Fruit fly (Drosophila melanogaster): ENCODE data around the gene CG17380.

DNA sequence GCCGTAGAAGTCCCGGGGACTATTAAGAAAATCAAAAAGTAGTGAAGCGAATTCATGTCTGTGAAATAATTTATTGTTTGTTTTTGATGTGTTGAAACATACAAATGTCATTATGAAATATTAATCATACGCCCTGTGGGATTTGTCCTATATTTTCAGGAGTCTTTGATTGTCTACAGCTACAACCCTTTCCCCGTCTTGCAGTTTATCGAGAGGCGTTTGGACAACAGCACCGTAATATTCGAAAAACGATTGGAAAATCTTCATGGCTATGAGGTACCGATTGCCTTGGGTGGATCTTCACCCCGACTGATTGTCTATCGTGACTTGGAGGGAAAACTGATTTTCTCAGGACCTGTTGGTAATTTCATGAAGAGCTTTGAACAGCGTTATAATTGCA, at the start of gene CG17380:
- no peak for TF ChIP-seq CG16779 (tag; optimal IDR thresholded peaks at IDR 0.05)
- no peak for TF ChIP-seq CG4318 (GFP tag; optimal IDR thresholded peaks at IDR 0.05)
- no peak for TF ChIP-seq vri (GFP tag; optimal IDR thresholded peaks at IDR 0.05)
- no peak for TF ChIP-seq OdsH (GFP tag; optimal IDR thresholded peaks at IDR 0.05)
- no peak for TF ChIP-seq CG8632 (GFP tag; optimal IDR thresholded peaks at IDR 0.05)
- TF ChIP-seq Eip75B (GFP tag; optimal IDR thresholded peaks at IDR 0.05): no peak
- TF ChIP-seq eg (GFP tag; IDR thresholded peaks at IDR 0.05): no peak
- no peak for TF ChIP-seq acj6 (GFP tag; optimal IDR thresholded peaks at IDR 0.05)
- no peak for TF ChIP-seq pdm3 (GFP tag; optimal IDR thresholded peaks at IDR 0.05)
- TF ChIP-seq CG10631 (GFP tag; optimal IDR thresholded peaks at IDR 0.05): no peak
- no peak for TF ChIP-seq CG8119 (GFP tag; IDR thresholded peaks at IDR 0.05)
- no peak for TF ChIP-seq Eip78C (GFP tag)
- TF ChIP-seq dsx (GFP tag; optimal IDR thresholded peaks at IDR 0.05; ENCODE audit: poor library complexity, severe bottlenecking): no peak
